Worm (Caenorhabditis elegans): Measurements from ENCODE around the gene ptr-24.
A peak's percentile ranks its signal among the peaks of the same experiment; 100 is the strongest.

ce11 chrX:13360632-13361031 lies 22.8 kb downstream of the ptr-24 start:
- TF ChIP-seq ZK546.5 (tag; optimal IDR thresholded peaks at IDR 0.05) (no peak), zfp-2 (tag; optimal IDR thresholded peaks at IDR 0.05) (no peak), aha-1 (tag) (no peak), nhr-6 (tag; optimal IDR thresholded peaks at IDR 0.05) (no peak), ama-1 (optimal IDR thresholded peaks at IDR 0.05) (no peak), dpl-1 (GFP tag; optimal IDR thresholded peaks at IDR 0.05) (no peak), ztf-11 (tag; optimal IDR thresholded peaks at IDR 0.05) (no peak), unc-62 (GFP tag; optimal IDR thresholded peaks at IDR 0.05 in 1 of 2) (peak in 1 of 2 experiments; percentile 89), unc-62 (tag; optimal IDR thresholded peaks at IDR 0.05) (no peak), nhr-11 (tag; optimal IDR thresholded peaks at IDR 0.05) (no peak), T20F7.1 (GFP tag; optimal IDR thresholded peaks at IDR 0.05) (peak; percentile 47), daf-19 (GFP tag; conservative IDR thresholded peaks at IDR 0.05) (no peak), mdl-1 (tag; optimal IDR thresholded peaks at IDR 0.05) (peak in 1 of 2 experiments; percentile 40), nhr-25 (tag; optimal IDR thresholded peaks at IDR 0.05; ENCODE audit: borderline replicate concordance, insufficient read depth) (no peak)
